Worm (Caenorhabditis elegans) whole organism, L4/young adult: Measurements from ENCODE around the gene ttr-7.

Experiments used
- W03F9.2 ChIP-seq: fragments of 150-350 bp; optimal IDR thresholded peaks from 2 replicates; lab custom pipeline; 2014; ENCODE audit warnings: missing biosample characterization, missing genetic modification characterization
- dao-5 ChIP-seq: sonication (generic microtip); optimal IDR thresholded peaks from 2 replicates; lab custom pipeline; 2016; ENCODE audit warnings: missing genotype, missing genetic modification characterization, moderate library complexity, missing compliant biosample characterization
- him-1 ChIP-seq: sonication (generic microtip); optimal IDR thresholded peaks from 2 replicates; lab custom pipeline; 2016; ENCODE audit warnings: missing genotype, missing genetic modification reagents, missing genetic modification characterization, missing compliant biosample characterization

ttr-7 gene

DNA sequence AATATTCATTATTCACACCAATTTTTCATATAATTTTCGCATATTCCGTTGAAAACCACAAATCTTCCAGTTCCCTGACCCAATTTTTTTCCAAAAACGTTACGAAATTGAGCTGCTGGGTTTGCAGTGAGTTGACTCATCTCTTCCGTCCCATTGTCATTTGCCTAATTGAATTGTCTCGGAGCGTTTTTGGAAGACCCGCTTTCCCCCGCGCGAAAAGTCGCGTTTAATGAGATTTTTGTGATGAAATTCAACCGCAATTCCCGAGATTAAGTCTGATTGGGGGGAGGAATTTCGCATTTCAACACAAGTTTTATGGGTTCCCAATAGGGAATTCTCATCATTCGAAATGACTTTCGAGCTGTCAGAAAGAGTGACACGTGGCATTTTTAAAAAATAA, 6.1 kb downstream of the ttr-7 start:
- TF ChIP-seq him-1 (tag; lab: Kevin White, UChicago): no peak
- TF ChIP-seq W03F9.2 (tag; lab: Kevin White, UChicago): no peak
- TF ChIP-seq dao-5 (tag; lab: Kevin White, UChicago): no peak

ce11 chrIII:612759-613158, 7.0 kb downstream of the ttr-7 start:
- TF ChIP-seq him-1 (tag; lab: Kevin White, UChicago): no peak

- TF ChIP-seq him-1 (tag; lab: Kevin White, UChicago): no peak
- TF ChIP-seq dao-5 (tag; lab: Kevin White, UChicago): no peak
- no peak for TF ChIP-seq W03F9.2 (tag; lab: Kevin White, UChicago)
Measured at ce11 chrIII:614447-614846, 8.6 kb downstream of the ttr-7 start, which contains the start of gene T19C3.3. Gene T19C3.3 (minus strand): TSS chrIII:614547.

DNA sequence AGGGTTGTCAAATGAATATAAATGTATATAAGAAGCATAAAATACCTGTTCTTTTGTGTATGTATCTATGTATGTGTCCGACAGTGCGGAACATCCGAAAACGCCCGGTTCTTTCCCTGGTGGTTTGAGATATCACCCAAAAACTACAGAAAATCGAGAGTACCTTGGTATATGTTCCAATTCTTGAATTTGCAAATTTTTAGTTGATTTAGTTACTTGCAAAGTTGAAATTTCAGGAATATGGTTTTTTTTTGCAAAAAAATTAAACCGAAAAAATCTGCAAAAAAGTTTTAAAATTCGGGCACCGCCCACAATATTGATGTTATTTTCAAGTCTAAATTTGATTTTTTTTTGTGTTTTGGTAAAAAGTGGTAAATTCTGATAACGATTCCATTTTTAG, 11.7 kb downstream of the ttr-7 start, which contains the start of gene T19C3.2:
Gene T19C3.2 (minus strand): TSS at position 101 of the 400 bp plus-strand sequence.
- TF ChIP-seq him-1 (tag; lab: Kevin White, UChicago): no peak
- TF ChIP-seq dao-5 (tag; lab: Kevin White, UChicago): no peak
- no peak for TF ChIP-seq W03F9.2 (tag; lab: Kevin White, UChicago)

- TF ChIP-seq him-1 (tag; lab: Kevin White, UChicago) (no peak), W03F9.2 (tag; lab: Kevin White, UChicago) (no peak), dao-5 (tag; lab: Kevin White, UChicago) (no peak)
Measured at ce11 chrIII:620204-620718, 14.5 kb downstream of the ttr-7 start, which contains the start of gene T19C3.4. Gene T19C3.4 (minus strand): TSS chrIII:620254.

ce11 chrIII:623754-624153, 17.9 kb downstream of the ttr-7 start:
- peak; percentile 15 for TF ChIP-seq him-1 (tag; lab: Kevin White, UChicago)
- TF ChIP-seq W03F9.2 (tag; lab: Kevin White, UChicago): peak; percentile 59
- no peak for TF ChIP-seq dao-5 (tag; lab: Kevin White, UChicago)

DNA sequence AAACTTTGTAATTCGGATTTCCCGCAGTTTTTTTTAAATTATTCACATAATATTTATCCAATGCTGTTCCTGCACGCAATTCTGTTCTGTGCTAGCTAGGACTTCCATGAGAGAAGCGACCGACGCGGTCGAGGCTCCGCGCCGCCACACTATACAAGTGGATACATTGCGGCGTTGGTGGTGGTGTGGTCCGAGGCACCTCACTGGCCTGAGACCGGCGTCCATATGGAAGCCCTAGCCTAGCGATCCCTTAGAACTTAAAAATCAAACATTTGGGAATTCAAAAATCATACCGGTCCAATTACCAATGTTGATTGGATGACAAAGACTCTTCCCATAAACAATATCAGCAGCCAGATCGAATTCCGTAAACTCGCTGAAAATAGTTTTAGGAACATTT, 20.3 kb downstream of the ttr-7 start:
- no peak for TF ChIP-seq W03F9.2 (tag; lab: Kevin White, UChicago)
- no peak for TF ChIP-seq dao-5 (tag; lab: Kevin White, UChicago)
- TF ChIP-seq him-1 (tag; lab: Kevin White, UChicago): no peak

ce11 chrIII:627838-628237, 22.0 kb downstream of the ttr-7 start, which contains the start of gene T19C3.5:
Gene T19C3.5 (minus strand): TSS chrIII:627938.
- TF ChIP-seq dao-5 (tag; lab: Kevin White, UChicago) (no peak), W03F9.2 (tag; lab: Kevin White, UChicago) (no peak), him-1 (tag; lab: Kevin White, UChicago) (no peak)

ce11 chrIII:631421-631820, 25.6 kb downstream of the ttr-7 start, which contains the start of gene T19C3.6:
Gene T19C3.6 (minus strand): TSS chrIII:631521.
- TF ChIP-seq him-1 (tag; lab: Kevin White, UChicago): no peak
- no peak for TF ChIP-seq W03F9.2 (tag; lab: Kevin White, UChicago)
- no peak for TF ChIP-seq dao-5 (tag; lab: Kevin White, UChicago)

DNA sequence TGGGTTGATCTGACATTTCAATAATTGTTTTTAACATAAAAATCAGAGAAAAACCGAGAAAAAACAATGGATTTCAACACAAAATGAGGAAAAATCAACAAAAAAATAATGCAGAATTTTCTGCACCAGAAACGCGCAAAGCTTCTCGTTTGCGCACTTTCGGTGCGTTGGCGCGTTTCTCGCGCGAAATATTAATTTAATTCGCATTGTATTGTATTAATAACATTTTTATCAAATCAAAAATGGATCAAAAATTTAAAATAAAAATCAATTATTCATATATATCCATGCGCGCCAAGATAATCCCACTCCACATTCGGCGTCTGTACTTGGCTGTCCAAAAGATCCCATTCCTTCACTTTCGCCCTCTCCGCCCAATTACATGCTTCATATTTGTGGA, 28.8 kb downstream of the ttr-7 start, which contains the start of gene fem-2:
Gene fem-2 (minus strand): TSS at position 9 of the 400 bp plus-strand sequence.
- peak; percentile 19 for TF ChIP-seq W03F9.2 (tag; lab: Kevin White, UChicago)
- no peak for TF ChIP-seq dao-5 (tag; lab: Kevin White, UChicago)
- no peak for TF ChIP-seq him-1 (tag; lab: Kevin White, UChicago)

- TF ChIP-seq him-1 (tag; lab: Kevin White, UChicago): no peak
- no peak for TF ChIP-seq dao-5 (tag; lab: Kevin White, UChicago)
- no peak for TF ChIP-seq W03F9.2 (tag; lab: Kevin White, UChicago)
Measured at ce11 chrIII:636067-636466, 30.3 kb downstream of the ttr-7 start, which contains the start of gene T19C3.7. Gene T19C3.7 (minus strand): TSS chrIII:636167.

- TF ChIP-seq him-1 (tag; lab: Kevin White, UChicago): no peak
- no peak for TF ChIP-seq dao-5 (tag; lab: Kevin White, UChicago)
- TF ChIP-seq W03F9.2 (tag; lab: Kevin White, UChicago): no peak
Measured at ce11 chrIII:638319-638718, 32.5 kb downstream of the ttr-7 start, which contains the start of gene sbds-1. Gene sbds-1 (minus strand): TSS chrIII:638419.

ce11 chrIII:640198-640803, 34.5 kb downstream of the ttr-7 start, which contains the start of the genes tag-266 and tag-267:
Gene tag-266 (minus strand): TSS chrIII:640226.
Gene tag-267 (plus strand): TSS chrIII:640790.
- TF ChIP-seq dao-5 (tag; lab: Kevin White, UChicago): no peak
- TF ChIP-seq W03F9.2 (tag; lab: Kevin White, UChicago): peak; percentile 76
